Worm (Caenorhabditis elegans) whole organism, L1 larva: Measurements from ENCODE around the gene ZK829.3.

Experiments
- C04F5.9 ChIP-seq: sonication (generic microtip); optimal IDR thresholded peaks from 2 replicates; lab custom pipeline; 2016; ENCODE audit warnings: missing genetic modification characterization, missing compliant biosample characterization
- C16A3.4 ChIP-seq: fragments of 150-350 bp; optimal IDR thresholded peaks from 2 replicates; lab custom pipeline; 2014; ENCODE audit warnings: missing biosample characterization, missing genetic modification characterization
- C34B4.2 ChIP-seq: sonication (generic microtip); optimal IDR thresholded peaks from 2 replicates; lab custom pipeline; 2017; ENCODE audit warnings: mild to moderate bottlenecking, missing genetic modification characterization, missing compliant biosample characterization
- F16B12.6 ChIP-seq: fragments of 150-350 bp; optimal IDR thresholded peaks from 2 replicates; lab custom pipeline; 2014; ENCODE audit warnings: missing biosample characterization, missing genetic modification characterization
- Y116A8C.19 ChIP-seq: sonication (generic microtip); optimal IDR thresholded peaks from 2 replicates; lab custom pipeline; 2016; ENCODE audit warnings: missing compliant biosample characterization, missing genetic modification characterization, borderline replicate concordance
- alr-1 ChIP-seq: fragments of 200-800 bp; sonication (Bioruptor generic); optimal IDR thresholded peaks from 2 replicates; lab custom pipeline; 2018; ENCODE audit warnings: borderline replicate concordance, mild to moderate bottlenecking, missing genetic modification characterization, missing compliant biosample characterization
- ama-1 ChIP-seq: fragments of 150-350 bp; optimal IDR thresholded peaks from 2 replicates; lab custom pipeline; 2014
- blmp-1 ChIP-seq: fragments of 150-350 bp; optimal IDR thresholded peaks from 2 replicates; lab custom pipeline; 2014; ENCODE audit warnings: missing biosample characterization, missing genetic modification characterization
- ceh-8 ChIP-seq: fragments of 200-800 bp; sonication (Bioruptor generic); optimal IDR thresholded peaks from 2 replicates; lab custom pipeline; 2018; ENCODE audit warnings: mild to moderate bottlenecking, missing genetic modification characterization, moderate library complexity, missing compliant biosample characterization
- ceh-88 ChIP-seq: fragments of 200-800 bp; sonication (Bioruptor generic); IDR thresholded peaks from 2 replicates; pipeline ENCODE4 v1.3.6; 2022; ENCODE audit warnings: missing genetic modification characterization, missing compliant biosample characterization
- dsc-1 ChIP-seq: sonication (generic microtip); optimal IDR thresholded peaks from 2 replicates; lab custom pipeline; 2016; ENCODE audit warnings: mild to moderate bottlenecking, missing genetic modification characterization, missing compliant biosample characterization
- efl-1 ChIP-seq, 4 experiments: fragments of 150-350 bp; optimal IDR thresholded peaks in 3 of 4; peaks in 1 of 4; 1 replicate in 1 of 4; 2 replicates in 3 of 4; lab custom pipeline; 2014; ENCODE audit warnings: missing biosample characterization in 2 of 4, missing genetic modification characterization in 2 of 4, missing genetic modification reagents in 2 of 4
- efl-3 ChIP-seq: fragments of 200-800 bp; sonication (Bioruptor generic); optimal IDR thresholded peaks from 2 replicates; lab custom pipeline; 2018; ENCODE audit warnings: mild to moderate bottlenecking, missing genetic modification characterization, missing compliant biosample characterization
- egl-13 ChIP-seq: sonication (generic microtip); optimal IDR thresholded peaks from 2 replicates; lab custom pipeline; 2016; ENCODE audit warnings: missing genotype, missing genetic modification reagents, missing genetic modification characterization, missing compliant biosample characterization
- egl-27 ChIP-seq, 2 experiments: fragments of 150-350 bp in 1 of 2; sonication (generic microtip); optimal IDR thresholded peaks; 3 replicates each; lab custom pipeline; 2017 to 2018; ENCODE audit warnings: missing biosample characterization in 2 of 2, missing genetic modification characterization in 2 of 2, missing genetic modification reagents in 2 of 2
- elt-2 ChIP-seq: sonication (generic microtip); optimal IDR thresholded peaks from 2 replicates; lab custom pipeline; 2016; ENCODE audit warnings: missing genetic modification characterization, mild to moderate bottlenecking, inconsistent platforms, missing compliant biosample characterization, missing genetic modification reagents
- ets-5 ChIP-seq: fragments of 200-800 bp; sonication (Bioruptor generic); IDR thresholded peaks from 2 replicates; pipeline ENCODE4 v1.3.6; 2022; ENCODE audit warnings: missing genetic modification characterization, missing compliant biosample characterization
- fkh-10 ChIP-seq: sonication (generic microtip); optimal IDR thresholded peaks from 2 replicates; lab custom pipeline; 2017; ENCODE audit warnings: missing biosample characterization, missing genetic modification reagents, missing genetic modification characterization
- fkh-4 ChIP-seq: sonication (generic microtip); optimal IDR thresholded peaks from 2 replicates; lab custom pipeline; 2016; ENCODE audit warnings: missing compliant biosample characterization, missing genetic modification characterization, borderline replicate concordance
- fkh-8 ChIP-seq: sonication (generic microtip); optimal IDR thresholded peaks from 2 replicates; lab custom pipeline; 2016; ENCODE audit warnings: mild to moderate bottlenecking, missing genetic modification characterization, missing compliant biosample characterization
- fos-1 ChIP-seq: fragments of 150-350 bp; optimal IDR thresholded peaks from 2 replicates; lab custom pipeline; 2014; ENCODE audit warnings: missing biosample characterization, missing genetic modification characterization
- grh-1 ChIP-seq: fragments of 200-800 bp; sonication (Bioruptor generic); IDR thresholded peaks from 2 replicates; pipeline ENCODE4 v1.3.6; 2022; ENCODE audit warnings: missing genetic modification reagents, missing genetic modification characterization, missing compliant biosample characterization
- lin-13 ChIP-seq: fragments of 150-350 bp; optimal IDR thresholded peaks from 2 replicates; lab custom pipeline; 2014; ENCODE audit warnings: missing biosample characterization, missing genetic modification reagents, missing genetic modification characterization
- lin-35 ChIP-seq, 2 experiments: fragments of 150-350 bp; optimal IDR thresholded peaks; 2 replicates each; lab custom pipeline; 2014; ENCODE audit warnings: missing biosample characterization in 2 of 2, missing genetic modification characterization in 2 of 2, missing genetic modification reagents in 2 of 2
- lir-3 ChIP-seq: sonication (generic microtip); optimal IDR thresholded peaks from 2 replicates; lab custom pipeline; 2016; ENCODE audit warnings: mild to moderate bottlenecking, missing genetic modification characterization, moderate library complexity, missing compliant biosample characterization; ENCODE audit not compliant: poor library complexity
- lsy-2 ChIP-seq, 2 experiments: fragments of 150-350 bp; optimal IDR thresholded peaks; 2 replicates each; lab custom pipeline; 2014; ENCODE audit warnings: missing biosample characterization in 2 of 2, missing genetic modification characterization in 2 of 2
- mab-9 ChIP-seq: fragments of 200-800 bp; sonication (Bioruptor generic); IDR thresholded peaks from 2 replicates; pipeline ENCODE4 v1.3.6; 2022; ENCODE audit warnings: missing genetic modification reagents, missing genetic modification characterization, missing compliant biosample characterization
- nhr-11 ChIP-seq: fragments of 150-350 bp; optimal IDR thresholded peaks from 2 replicates; lab custom pipeline; 2014; ENCODE audit warnings: missing biosample characterization, missing genetic modification characterization
- nhr-12 ChIP-seq: sonication (generic microtip); optimal IDR thresholded peaks from 2 replicates; lab custom pipeline; 2017; ENCODE audit warnings: missing biosample characterization, missing genetic modification characterization
- nhr-19 ChIP-seq: fragments of 200-800 bp; sonication (Bioruptor generic); conservative IDR thresholded peaks from 2 replicates; pipeline ENCODE4 v1.3.6; 2022; ENCODE audit warnings: missing genetic modification characterization, missing compliant biosample characterization
- nhr-20 ChIP-seq: sonication (generic microtip); optimal IDR thresholded peaks from 2 replicates; lab custom pipeline; 2016; ENCODE audit warnings: mild to moderate bottlenecking, missing genetic modification characterization, missing compliant biosample characterization
- nhr-28 ChIP-seq: fragments of 150-350 bp; optimal IDR thresholded peaks from 2 replicates; lab custom pipeline; 2014; ENCODE audit warnings: missing biosample characterization, missing genetic modification characterization
- nhr-47 ChIP-seq: sonication (generic microtip); optimal IDR thresholded peaks from 2 replicates; lab custom pipeline; 2016; ENCODE audit warnings: mild to moderate bottlenecking, missing genetic modification characterization, moderate library complexity, missing compliant biosample characterization
- nhr-71 ChIP-seq: sonication (generic microtip); optimal IDR thresholded peaks from 2 replicates; lab custom pipeline; 2016; ENCODE audit warnings: mild to moderate bottlenecking, missing genetic modification characterization, moderate library complexity, missing compliant biosample characterization
- nhr-76 ChIP-seq: sonication (generic microtip); optimal IDR thresholded peaks from 2 replicates; lab custom pipeline; 2017; ENCODE audit warnings: missing biosample characterization, missing genetic modification characterization
- nhr-77 ChIP-seq: fragments of 150-350 bp; optimal IDR thresholded peaks from 2 replicates; lab custom pipeline; 2014; ENCODE audit warnings: missing biosample characterization, missing genetic modification characterization
- nhr-84 ChIP-seq: sonication (generic microtip); optimal IDR thresholded peaks from 2 replicates; lab custom pipeline; 2017; ENCODE audit warnings: missing biosample characterization, missing genetic modification characterization
- nhr-90 ChIP-seq: sonication (generic microtip); optimal IDR thresholded peaks from 2 replicates; lab custom pipeline; 2016; ENCODE audit warnings: mild to moderate bottlenecking, missing genetic modification characterization, missing compliant biosample characterization; ENCODE audit not compliant: poor library complexity
- pag-3 ChIP-seq: sonication (generic microtip); optimal IDR thresholded peaks from 2 replicates; lab custom pipeline; 2017; ENCODE audit warnings: missing genetic modification characterization, mild to moderate bottlenecking, missing compliant biosample characterization, antibody characterized with exemption, borderline replicate concordance; ENCODE audit not compliant: insufficient read depth
- pqm-1 ChIP-seq: sonication (generic microtip); optimal IDR thresholded peaks from 3 replicates; lab custom pipeline; 2017; ENCODE audit warnings: missing biosample characterization, missing genetic modification characterization
- rnt-1 ChIP-seq: sonication (generic microtip); optimal IDR thresholded peaks from 2 replicates; lab custom pipeline; 2016; ENCODE audit warnings: mild to moderate bottlenecking, missing genetic modification characterization, moderate library complexity, missing compliant biosample characterization
- skn-1 ChIP-seq: fragments of 150-350 bp; optimal IDR thresholded peaks from 2 replicates; lab custom pipeline; 2014; ENCODE audit warnings: missing biosample characterization, missing genetic modification characterization
- snpc-4 ChIP-seq: fragments of 150-350 bp; optimal IDR thresholded peaks from 2 replicates; lab custom pipeline; 2014; ENCODE audit warnings: missing biosample characterization, missing genetic modification characterization
- sox-4 ChIP-seq: sonication (generic microtip); optimal IDR thresholded peaks from 2 replicates; lab custom pipeline; 2016; ENCODE audit warnings: missing genetic modification characterization, missing compliant biosample characterization
- swsn-7 ChIP-seq: sonication (generic microtip); optimal IDR thresholded peaks from 2 replicates; lab custom pipeline; 2016; ENCODE audit warnings: missing genetic modification characterization, missing compliant biosample characterization
- tlp-1 ChIP-seq: fragments of 150-350 bp; optimal IDR thresholded peaks from 2 replicates; lab custom pipeline; 2014; ENCODE audit warnings: missing biosample characterization, missing genetic modification characterization
- unc-130 ChIP-seq: fragments of 150-350 bp; optimal IDR thresholded peaks from 2 replicates; lab custom pipeline; 2017; ENCODE audit warnings: missing biosample characterization, missing genetic modification characterization, inconsistent platforms
- unc-30 ChIP-seq: sonication (generic microtip); optimal IDR thresholded peaks from 2 replicates; lab custom pipeline; 2017; ENCODE audit warnings: missing biosample characterization, missing genetic modification characterization
- unc-62 ChIP-seq: fragments of 150-350 bp; optimal IDR thresholded peaks from 2 replicates; lab custom pipeline; 2014; ENCODE audit warnings: missing biosample characterization, missing genetic modification reagents, missing genetic modification characterization
- unc-86 ChIP-seq: sonication (generic microtip); optimal IDR thresholded peaks from 2 replicates; lab custom pipeline; 2016; ENCODE audit warnings: missing genetic modification characterization, missing compliant biosample characterization
- xbp-1 ChIP-seq: sonication (generic microtip); optimal IDR thresholded peaks from 2 replicates; lab custom pipeline; 2016; ENCODE audit warnings: missing genetic modification characterization, missing compliant biosample characterization
- ztf-11 ChIP-seq, 2 experiments: sonication (generic microtip); optimal IDR thresholded peaks; 2 replicates each; lab custom pipeline; 2016 to 2017; ENCODE audit warnings: missing genetic modification characterization in 2 of 2, missing biosample characterization in 1 of 2, missing compliant biosample characterization in 1 of 2
- ztf-4 ChIP-seq: fragments of 150-350 bp; optimal IDR thresholded peaks from 2 replicates; lab custom pipeline; 2014; ENCODE audit warnings: missing biosample characterization, missing genetic modification characterization

The ZK829.3 gene

ce11 chrIV:11956387-11956786 is 10.9 kb upstream of the ZK829.3 start (continued):
- TF ChIP-seq ets-5 (GFP tag; lab: Robert Waterston, UW) (no peak), xbp-1 (tag; lab: Kevin White, UChicago) (peak; percentile 85), egl-27 (tag; optimal IDR thresholded peaks at IDR 0.05; lab: Kevin White, UChicago) (peak; percentile 43 to 78), unc-62 (GFP tag; lab: Kevin White, UChicago) (no peak), snpc-4 (tag; lab: Kevin White, UChicago) (peak; percentile 33), nhr-84 (tag; lab: Kevin White, UChicago) (no peak), pqm-1 (no peak), elt-2 (tag; lab: Kevin White, UChicago) (peak; percentile 70), C16A3.4 (tag; lab: Kevin White, UChicago) (peak; percentile 82), nhr-20 (tag; lab: Kevin White, UChicago) (peak; percentile 99), nhr-90 (tag; lab: Kevin White, UChicago) (peak; percentile 94), lsy-2 (tag; optimal IDR thresholded peaks at IDR 0.05; lab: Kevin White, UChicago) (peak; percentile 75 to 79), fkh-4 (tag; lab: Kevin White, UChicago) (no peak), skn-1 (tag; lab: Kevin White, UChicago) (peak; percentile 54), nhr-12 (tag; lab: Kevin White, UChicago) (no peak), nhr-71 (peak; percentile 99), unc-30 (no peak), lin-13 (GFP tag; lab: Kevin White, UChicago) (peak; percentile 72), nhr-77 (peak; percentile 81), ceh-8 (GFP tag; lab: Kevin White, UChicago) (no peak), ztf-4 (peak; percentile 90), alr-1 (tag; lab: Kevin White, UChicago) (no peak), sox-4 (tag; lab: Kevin White, UChicago) (peak; percentile 63), efl-3 (no peak), fkh-8 (tag; lab: Kevin White, UChicago) (no peak), blmp-1 (peak; percentile 93), C34B4.2 (tag; lab: Kevin White, UChicago) (no peak), lir-3 (tag; lab: Kevin White, UChicago) (peak; percentile 81), egl-13 (tag; lab: Kevin White, UChicago) (peak; percentile 57), mab-9 (GFP tag; lab: Robert Waterston, UW) (peak; percentile 62), swsn-7 (tag; lab: Kevin White, UChicago) (peak; percentile 83), ztf-11 (tag; optimal IDR thresholded peaks at IDR 0.05; lab: Kevin White, UChicago) (peak in 1 of 2 experiments; percentile 32), grh-1 (GFP tag; lab: Robert Waterston, UW) (peak; percentile 87), fkh-10 (GFP tag; lab: Kevin White, UChicago) (no peak), unc-86 (tag; lab: Kevin White, UChicago) (no peak), dsc-1 (tag; lab: Kevin White, UChicago) (peak; percentile 55), nhr-76 (no peak), Y116A8C.19 (tag; lab: Kevin White, UChicago) (no peak), lin-35 (GFP tag; optimal IDR thresholded peaks at IDR 0.05; lab: Kevin White, UChicago) (peak; percentile 65 to 89), ceh-88 (GFP tag; lab: Robert Waterston, UW) (peak; percentile 69), unc-130 (tag; lab: Kevin White, UChicago) (peak; percentile 69), nhr-19 (peak; percentile 94), nhr-47 (peak; percentile 88), efl-1 (optimal IDR thresholded peaks at IDR 0.05; lab: Kevin White, UChicago) (peak; percentile 78 to 79), efl-1 (GFP tag; optimal IDR thresholded peaks at IDR 0.05 in 1 of 2; lab: Kevin White, UChicago) (peak; percentile 42 to 96), fos-1 (peak; percentile 77), tlp-1 (no peak), C04F5.9 (tag; lab: Kevin White, UChicago) (peak; percentile 79), pag-3 (tag; lab: Kevin White, UChicago) (no peak), F16B12.6 (tag; lab: Kevin White, UChicago) (no peak), nhr-28 (tag; lab: Kevin White, UChicago) (no peak), nhr-11 (peak; percentile 69), ama-1 (lab: Kevin White, UChicago) (no peak), rnt-1 (tag; lab: Kevin White, UChicago) (peak; percentile 93)
